Worm (Caenorhabditis elegans): Measurements from ENCODE around the gene T16G1.4.

T16G1.4 gene

DNA sequence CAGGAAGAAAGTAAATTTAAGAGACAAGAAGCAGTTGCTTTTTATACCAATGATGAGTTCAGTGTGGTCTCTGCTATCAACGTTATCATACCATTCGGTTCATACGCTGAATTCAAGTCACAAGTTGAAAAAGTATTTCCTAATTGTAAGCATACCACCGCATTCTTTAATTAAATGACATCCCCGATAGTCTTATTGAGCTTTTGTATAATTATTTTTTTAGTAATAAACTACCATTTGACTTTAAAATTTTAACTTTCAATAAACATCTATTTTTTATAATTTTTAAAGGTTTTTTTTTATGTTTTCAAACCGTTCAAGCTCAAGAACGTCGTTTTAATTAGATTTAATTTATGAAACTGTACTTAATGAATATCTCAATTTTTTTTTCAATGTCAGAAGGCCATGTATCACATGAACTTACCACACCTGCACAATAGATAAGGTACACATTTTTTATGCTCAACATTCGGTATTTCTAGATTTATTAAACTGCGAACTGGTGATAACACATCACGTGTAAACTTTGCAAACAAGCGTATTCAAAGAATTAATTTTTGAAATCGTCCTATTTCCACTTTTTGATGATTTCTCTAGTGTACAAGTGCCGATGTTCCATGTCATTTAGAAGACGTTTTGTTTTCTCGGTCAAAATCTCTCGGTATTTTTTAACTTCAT lies at the start of gene T16G1.4:
TSS of gene T16G1.4 (minus strand) at position 51 of the 678 bp plus-strand sequence.
- no peak for TF ChIP-seq lin-39 (tag; optimal IDR thresholded peaks at IDR 0.05)
- TF ChIP-seq snu-23 (GFP tag; optimal IDR thresholded peaks at IDR 0.05), result no peak
- no peak for TF ChIP-seq skn-1 (tag; optimal IDR thresholded peaks at IDR 0.05)
- no peak for TF ChIP-seq sptf-1 (tag; optimal IDR thresholded peaks at IDR 0.05)
- no peak for TF ChIP-seq ztf-11 (tag; optimal IDR thresholded peaks at IDR 0.05)
- no peak for TF ChIP-seq fkh-8 (tag; optimal IDR thresholded peaks at IDR 0.05)
- no peak for TF ChIP-seq tbx-2 (tag; optimal IDR thresholded peaks at IDR 0.05)
- TF ChIP-seq nhr-76 (tag; optimal IDR thresholded peaks at IDR 0.05), result no peak
- no peak for TF ChIP-seq nhr-71 (tag; optimal IDR thresholded peaks at IDR 0.05)
- TF ChIP-seq mef-2 (tag; optimal IDR thresholded peaks at IDR 0.05), result no peak
- TF ChIP-seq nhr-90 (tag; optimal IDR thresholded peaks at IDR 0.05; ENCODE audit: poor library complexity), result no peak
- TF ChIP-seq lin-14 (GFP tag; optimal IDR thresholded peaks at IDR 0.05), result no peak
- TF ChIP-seq ztf-4 (tag; optimal IDR thresholded peaks at IDR 0.05), result no peak
- no peak for TF ChIP-seq swsn-7 (tag; optimal IDR thresholded peaks at IDR 0.05)
- no peak for TF ChIP-seq zip-4 (GFP tag; optimal IDR thresholded peaks at IDR 0.05)
- no peak for TF ChIP-seq elt-3 (tag; optimal IDR thresholded peaks at IDR 0.05)
- peak; percentile 8 for TF ChIP-seq nhr-20 (tag; optimal IDR thresholded peaks at IDR 0.05)
- TF ChIP-seq ceh-90 (tag; optimal IDR thresholded peaks at IDR 0.05), result no peak
- TF ChIP-seq tlp-1 (tag; optimal IDR thresholded peaks at IDR 0.05), result no peak
- peak in 1 of 2 experiments; percentile 22 for TF ChIP-seq lin-35 (GFP tag; optimal IDR thresholded peaks at IDR 0.05)
- TF ChIP-seq blmp-1 (tag; optimal IDR thresholded peaks at IDR 0.05), result no peak
- TF ChIP-seq efl-1 (optimal IDR thresholded peaks at IDR 0.05), result no peak
- TF ChIP-seq efl-1 (GFP tag; optimal IDR thresholded peaks at IDR 0.05 in 1 of 2), result peak in 1 of 2 experiments; percentile 46
- peak; percentile 88 for TF ChIP-seq elt-2 (tag; optimal IDR thresholded peaks at IDR 0.05)
- TF ChIP-seq irx-1 (tag; optimal IDR thresholded peaks at IDR 0.05), result no peak
- no peak for TF ChIP-seq nhr-77 (tag; optimal IDR thresholded peaks at IDR 0.05)
- no peak for TF ChIP-seq nhr-47 (tag; optimal IDR thresholded peaks at IDR 0.05)
- no peak for TF ChIP-seq mdl-1 (tag; optimal IDR thresholded peaks at IDR 0.05)

DNA sequence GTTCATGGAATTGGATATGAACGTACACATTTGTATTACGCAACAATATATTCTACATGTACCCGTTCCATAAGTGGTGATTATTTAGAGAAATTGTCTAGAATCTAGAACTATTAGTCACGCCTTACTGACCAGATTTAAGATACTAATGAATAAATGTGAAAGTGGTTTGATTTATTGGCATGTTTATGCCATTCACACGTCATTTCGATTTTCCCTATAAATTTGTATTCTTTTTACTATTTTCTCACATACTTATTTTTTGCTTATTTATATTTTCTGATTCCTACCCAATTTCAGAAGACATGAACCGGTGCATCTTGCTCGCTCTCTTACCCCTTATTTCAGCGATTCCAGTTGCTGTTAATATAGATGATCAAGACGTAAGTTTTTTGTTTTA lies 46.6 kb upstream of the T16G1.4 start, which contains the start of gene F15B9.8:
TSS of gene F15B9.8 (plus strand) at position 301 of the 400 bp plus-strand sequence.
- TF ChIP-seq nhr-11 (tag; optimal IDR thresholded peaks at IDR 0.05) (no peak), nhr-90 (tag; optimal IDR thresholded peaks at IDR 0.05; ENCODE audit: poor library complexity) (no peak), irx-1 (tag; optimal IDR thresholded peaks at IDR 0.05) (no peak), Y116A8C.19 (tag; optimal IDR thresholded peaks at IDR 0.05; ENCODE audit: borderline replicate concordance) (no peak), nhr-85 (tag) (peak; percentile 42), ztf-11 (tag; optimal IDR thresholded peaks at IDR 0.05) (no peak), elt-2 (tag; optimal IDR thresholded peaks at IDR 0.05) (no peak), efl-1 (optimal IDR thresholded peaks at IDR 0.05) (no peak), efl-1 (GFP tag; optimal IDR thresholded peaks at IDR 0.05 in 1 of 2) (no peak)

DNA sequence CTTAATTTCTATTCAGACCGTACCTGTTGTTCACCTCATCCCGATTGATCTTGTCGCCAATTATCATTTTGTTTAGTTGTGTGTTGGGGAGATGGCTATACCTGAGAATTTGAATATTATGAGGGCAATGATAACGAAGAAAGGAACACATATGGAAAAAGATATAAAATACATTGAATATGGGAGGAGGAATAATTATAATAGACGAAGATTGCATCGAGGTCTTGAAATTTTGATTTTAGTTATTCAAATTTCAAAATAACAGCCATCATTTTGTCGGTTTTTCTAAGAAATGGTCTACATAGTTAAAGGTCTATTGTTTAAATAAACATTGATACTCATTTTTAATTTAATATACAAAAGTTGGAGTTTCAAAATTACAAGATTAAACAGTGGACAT lies 45.4 kb upstream of the T16G1.4 start, which contains the start of gene shw-3:
TSS of gene shw-3 (minus strand) at position 101 of the 400 bp plus-strand sequence.
- no peak for TF ChIP-seq vab-15 (tag; optimal IDR thresholded peaks at IDR 0.05)
- no peak for TF ChIP-seq snpc-4 (tag; optimal IDR thresholded peaks at IDR 0.05)
- no peak for TF ChIP-seq nhr-71 (tag; optimal IDR thresholded peaks at IDR 0.05)
- no peak for TF ChIP-seq xbp-1 (tag; optimal IDR thresholded peaks at IDR 0.05)
- TF ChIP-seq ceh-82 (tag; optimal IDR thresholded peaks at IDR 0.05), result no peak
- TF ChIP-seq hlh-17 (GFP tag; optimal IDR thresholded peaks at IDR 0.05; ENCODE audit: borderline replicate concordance), result no peak
- no peak for TF ChIP-seq swsn-7 (tag; optimal IDR thresholded peaks at IDR 0.05)
- TF ChIP-seq nhr-85 (tag), result no peak
- TF ChIP-seq sptf-1 (tag; optimal IDR thresholded peaks at IDR 0.05), result no peak
- TF ChIP-seq elt-3 (tag; optimal IDR thresholded peaks at IDR 0.05), result no peak

DNA sequence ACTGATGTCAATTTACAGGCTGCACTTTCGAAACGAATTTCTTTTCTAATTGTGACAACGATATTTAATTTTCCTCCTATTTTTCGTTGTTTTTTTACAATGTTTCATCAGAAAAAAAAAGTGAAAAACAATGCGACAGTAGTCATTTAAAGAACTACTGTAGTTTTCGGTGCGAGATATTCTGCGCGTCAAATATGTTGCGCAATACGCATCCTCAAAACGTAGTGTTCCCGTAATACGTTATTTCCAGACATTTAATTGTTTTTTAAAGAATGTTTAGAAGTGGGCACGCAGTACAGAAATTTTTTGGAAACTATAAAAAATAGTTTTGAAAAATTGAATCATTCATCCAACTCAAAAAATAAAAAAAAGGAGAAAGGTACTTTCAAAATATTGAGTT lies 32.4 kb upstream of the T16G1.4 start:
- TF ChIP-seq nhr-47 (tag; optimal IDR thresholded peaks at IDR 0.05) (no peak), ceh-88 (GFP tag; IDR thresholded peaks at IDR 0.05) (no peak), C34B4.2 (tag; optimal IDR thresholded peaks at IDR 0.05) (no peak), ceh-90 (tag; optimal IDR thresholded peaks at IDR 0.05) (no peak), unc-98 (GFP tag; IDR thresholded peaks at IDR 0.05) (no peak), unc-86 (tag; optimal IDR thresholded peaks at IDR 0.05) (no peak), vab-15 (tag; optimal IDR thresholded peaks at IDR 0.05) (no peak)
